Worm (Caenorhabditis elegans): ENCODE measurements around the gene col-141.

col-141 gene

ce11 chrV:6878559-6878958 is 49.1 kb downstream of the col-141 start:
- TF ChIP-seq npax-4 (tag; optimal IDR thresholded peaks at IDR 0.05) = no peak
- TF ChIP-seq hlh-13 (GFP tag; optimal IDR thresholded peaks at IDR 0.05) = no peak
- TF ChIP-seq che-1 (tag; optimal IDR thresholded peaks at IDR 0.05) = no peak
- no peak for TF ChIP-seq ceh-48 (tag; optimal IDR thresholded peaks at IDR 0.05)
- TF ChIP-seq nhr-11 (tag; optimal IDR thresholded peaks at IDR 0.05) = no peak
- TF ChIP-seq ama-1 (optimal IDR thresholded peaks at IDR 0.05) = no peak
- TF ChIP-seq unc-86 (tag; optimal IDR thresholded peaks at IDR 0.05) = no peak
- TF ChIP-seq sox-4 (tag; optimal IDR thresholded peaks at IDR 0.05) = no peak
- no peak for TF ChIP-seq fkh-6 (tag; optimal IDR thresholded peaks at IDR 0.05)
- no peak for TF ChIP-seq lim-6 (tag; optimal IDR thresholded peaks at IDR 0.05)
- TF ChIP-seq pha-2 (tag; optimal IDR thresholded peaks at IDR 0.05) = no peak
- TF ChIP-seq ceh-34 (tag; optimal IDR thresholded peaks at IDR 0.05) = no peak
- TF ChIP-seq ref-2 (tag; optimal IDR thresholded peaks at IDR 0.05) = no peak
- no peak for TF ChIP-seq pqm-1 (tag; optimal IDR thresholded peaks at IDR 0.05)
- no peak for TF ChIP-seq dve-1 (tag; optimal IDR thresholded peaks at IDR 0.05)
- TF ChIP-seq ceh-19 (GFP tag; optimal IDR thresholded peaks at IDR 0.05) = no peak
- TF ChIP-seq ceh-14 (tag; optimal IDR thresholded peaks at IDR 0.05) = no peak
- no peak for TF ChIP-seq T23F11.4 (GFP tag; optimal IDR thresholded peaks at IDR 0.05)
- TF ChIP-seq eyg-1 (tag; optimal IDR thresholded peaks at IDR 0.05) = no peak

- TF ChIP-seq fkh-6 (tag; optimal IDR thresholded peaks at IDR 0.05) (no peak), ttx-3 (tag; optimal IDR thresholded peaks at IDR 0.05) (no peak), ceh-30 (tag; optimal IDR thresholded peaks at IDR 0.05) (no peak), lin-11 (tag; optimal IDR thresholded peaks at IDR 0.05) (no peak), sox-4 (tag; optimal IDR thresholded peaks at IDR 0.05) (peak; percentile 8), ceh-24 (tag; optimal IDR thresholded peaks at IDR 0.05) (no peak), C38D4.7 (GFP tag; optimal IDR thresholded peaks at IDR 0.05) (no peak), ceh-2 (tag; optimal IDR thresholded peaks at IDR 0.05) (peak; percentile 64), F13H6.1 (tag; optimal IDR thresholded peaks at IDR 0.05) (peak; percentile 71), npax-4 (tag; optimal IDR thresholded peaks at IDR 0.05) (no peak), unc-3 (GFP tag; conservative IDR thresholded peaks at IDR 0.05) (no peak), unc-3 (tag; optimal IDR thresholded peaks at IDR 0.05) (no peak), ahr-1 (tag; optimal IDR thresholded peaks at IDR 0.05) (peak; percentile 2), nfya-1 (tag; optimal IDR thresholded peaks at IDR 0.05) (peak; percentile 89), ref-2 (tag; optimal IDR thresholded peaks at IDR 0.05) (peak; percentile 85), unc-55 (GFP tag; optimal IDR thresholded peaks at IDR 0.05) (peak; percentile 82), ceh-45 (GFP tag; IDR thresholded peaks at IDR 0.05) (no peak), nhr-11 (tag; optimal IDR thresholded peaks at IDR 0.05) (no peak), pat-9 (tag; optimal IDR thresholded peaks at IDR 0.05) (peak; percentile 19), dmd-4 (tag; optimal IDR thresholded peaks at IDR 0.05; ENCODE audit: borderline replicate concordance) (peak; percentile 60), ceh-18 (tag; optimal IDR thresholded peaks at IDR 0.05) (peak; percentile 89), hlh-8 (tag; optimal IDR thresholded peaks at IDR 0.05) (peak; percentile 59), ets-4 (tag; optimal IDR thresholded peaks at IDR 0.05) (peak; percentile 3), ceh-14 (tag; optimal IDR thresholded peaks at IDR 0.05) (peak; percentile 80), elt-4 (tag; optimal IDR thresholded peaks at IDR 0.05) (no peak), tbx-7 (tag; optimal IDR thresholded peaks at IDR 0.05) (no peak), ama-1 (optimal IDR thresholded peaks at IDR 0.05) (no peak), K02D7.2 (tag; optimal IDR thresholded peaks at IDR 0.05) (no peak), hlh-13 (GFP tag; optimal IDR thresholded peaks at IDR 0.05) (no peak), nhr-232 (tag; optimal IDR thresholded peaks at IDR 0.05) (no peak), pha-4 (tag; optimal IDR thresholded peaks at IDR 0.05) (no peak), ceh-34 (tag; optimal IDR thresholded peaks at IDR 0.05) (peak; percentile 92), fax-1 (tag; optimal IDR thresholded peaks at IDR 0.05) (peak; percentile 40), unc-42 (tag; optimal IDR thresholded peaks at IDR 0.05) (peak; percentile 86), rnt-1 (tag; optimal IDR thresholded peaks at IDR 0.05) (peak; percentile 89), dve-1 (tag; optimal IDR thresholded peaks at IDR 0.05) (peak; percentile 26), fkh-10 (GFP tag; optimal IDR thresholded peaks at IDR 0.05) (no peak), elt-2 (tag; optimal IDR thresholded peaks at IDR 0.05) (no peak), gmeb-2 (tag; optimal IDR thresholded peaks at IDR 0.05) (peak; percentile 13), mec-3 (tag; optimal IDR thresholded peaks at IDR 0.05; ENCODE audit: borderline replicate concordance) (peak; percentile 40), ceh-48 (tag; optimal IDR thresholded peaks at IDR 0.05) (peak; percentile 87), syd-9 (tag; optimal IDR thresholded peaks at IDR 0.05) (peak; percentile 89), zip-5 (tag; optimal IDR thresholded peaks at IDR 0.05) (peak; percentile 5), pqm-1 (tag; optimal IDR thresholded peaks at IDR 0.05) (peak; percentile 20)
Observed at ce11 chrV:6879490-6879889, 50.0 kb downstream of the col-141 start.
